Fruit fly (Drosophila melanogaster) Kc167 (cell line): ENCODE results near the gene CG14618.

ENCODE experiments used
- Myc ChIP-seq: fragments of >200 bp; optimal IDR thresholded peaks from 2 replicates; lab custom pipeline; 2017; ENCODE audit warnings: missing external identifiers
- Sin3A ChIP-seq: fragments of >200 bp; optimal IDR thresholded peaks from 2 replicates; lab custom pipeline; 2018; ENCODE audit warnings: missing external identifiers
- h ChIP-seq: fragments of >200 bp; optimal IDR thresholded peaks from 3 replicates; lab custom pipeline; 2018; ENCODE audit warnings: missing external identifiers
- insv ChIP-seq: fragments of >200 bp; optimal IDR thresholded peaks from 3 replicates; lab custom pipeline; 2018; ENCODE audit warnings: missing external identifiers
- psq ChIP-seq: fragments of >200 bp; optimal IDR thresholded peaks from 2 replicates; lab custom pipeline; 2017; ENCODE audit warnings: missing external identifiers
- ttk ChIP-seq: sonication (Bioruptor generic); optimal IDR thresholded peaks from 2 replicates; lab custom pipeline; 2017; ENCODE audit warnings: missing external identifiers

CG14618 gene

DNA sequence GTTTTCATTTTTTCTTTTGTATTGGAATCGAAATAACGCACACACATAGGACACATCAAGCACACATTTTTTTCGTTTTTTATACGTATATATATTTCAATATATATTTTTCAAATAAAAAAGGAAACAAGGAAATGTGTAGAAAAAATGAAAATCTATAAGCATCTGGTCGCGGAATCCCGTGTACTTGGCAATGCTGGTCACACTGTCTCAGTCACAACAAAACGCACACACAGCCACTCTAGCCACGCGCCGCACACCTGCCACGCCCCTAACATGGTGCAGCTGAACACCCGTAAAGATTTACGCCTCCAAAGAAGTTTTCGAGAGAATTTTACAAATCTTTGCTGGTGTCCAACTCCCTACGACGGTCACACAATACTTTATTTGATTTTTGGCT lies 26.1 kb downstream of the CG14618 start:
- no peak for TF ChIP-seq h

DNA sequence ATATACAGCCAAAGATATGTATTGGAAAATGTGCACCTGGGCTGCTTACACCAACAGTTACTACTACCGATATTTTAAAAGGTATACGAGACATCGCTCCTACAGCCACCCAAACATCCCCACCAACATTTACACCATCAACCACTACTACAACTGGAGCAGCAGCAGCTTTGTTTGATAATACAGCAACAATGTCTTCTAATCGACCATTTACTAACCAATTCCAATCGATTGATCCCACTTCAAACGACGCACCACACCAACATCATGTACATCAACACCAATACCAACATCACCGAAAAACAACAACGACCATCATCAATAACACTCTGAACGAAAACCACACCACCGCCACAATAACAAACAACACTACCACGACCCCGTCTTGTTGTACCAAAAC lies 28.7 kb downstream of the CG14618 start:
- TF ChIP-seq Myc: no peak
- no peak for TF ChIP-seq Sin3A (lab: Kevin White, UChicago)
- no peak for TF ChIP-seq psq
- TF ChIP-seq h: no peak
- no peak for TF ChIP-seq ttk (lab: Kevin White, UChicago)
- TF ChIP-seq insv (lab: Kevin White, UChicago): no peak

DNA sequence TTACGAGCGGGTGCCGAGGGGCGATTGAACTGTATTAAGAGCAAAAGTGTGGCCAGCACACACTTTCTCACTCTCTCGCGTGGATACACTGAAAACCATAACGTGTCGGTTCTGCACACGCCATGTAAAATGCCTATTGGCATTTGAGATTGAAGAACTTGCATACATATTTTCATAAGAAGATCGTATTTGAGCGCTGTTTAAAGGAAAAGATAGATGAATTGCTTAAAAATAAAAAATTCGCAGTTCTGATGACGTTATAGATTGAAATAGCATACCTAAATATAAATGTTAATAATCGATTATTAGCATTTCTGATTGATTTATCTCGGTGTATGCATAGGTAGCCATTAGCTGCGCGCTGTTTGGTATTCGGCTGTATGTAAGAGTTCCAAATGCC lies 35.6 kb downstream of the CG14618 start:
- TF ChIP-seq ttk (lab: Kevin White, UChicago): no peak
- TF ChIP-seq insv (lab: Kevin White, UChicago): no peak
- TF ChIP-seq h: no peak
- TF ChIP-seq psq: no peak
- TF ChIP-seq Sin3A (lab: Kevin White, UChicago): no peak
- TF ChIP-seq Myc: no peak

DNA sequence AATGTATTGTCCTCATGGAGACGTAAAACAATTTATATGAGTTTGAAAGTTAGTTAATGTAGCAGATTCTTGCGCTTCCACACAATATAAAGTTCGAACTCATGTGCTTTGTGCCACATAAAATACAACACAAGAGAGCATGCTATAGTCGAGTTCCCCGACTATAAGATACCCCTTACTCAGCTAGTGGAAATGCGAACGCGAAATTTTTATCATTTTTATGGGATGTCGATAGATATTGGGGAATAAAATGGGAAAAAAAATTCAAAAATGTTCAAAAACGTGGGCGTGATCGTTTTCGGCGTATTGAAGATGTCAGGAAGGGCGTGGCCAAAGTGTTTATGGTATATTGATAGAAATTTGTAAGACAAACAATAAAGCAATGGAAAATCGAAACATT lies 37.3 kb downstream of the CG14618 start:
- TF ChIP-seq Sin3A (lab: Kevin White, UChicago) (no peak), insv (lab: Kevin White, UChicago) (no peak), Myc (no peak), h (no peak), psq (no peak)

DNA sequence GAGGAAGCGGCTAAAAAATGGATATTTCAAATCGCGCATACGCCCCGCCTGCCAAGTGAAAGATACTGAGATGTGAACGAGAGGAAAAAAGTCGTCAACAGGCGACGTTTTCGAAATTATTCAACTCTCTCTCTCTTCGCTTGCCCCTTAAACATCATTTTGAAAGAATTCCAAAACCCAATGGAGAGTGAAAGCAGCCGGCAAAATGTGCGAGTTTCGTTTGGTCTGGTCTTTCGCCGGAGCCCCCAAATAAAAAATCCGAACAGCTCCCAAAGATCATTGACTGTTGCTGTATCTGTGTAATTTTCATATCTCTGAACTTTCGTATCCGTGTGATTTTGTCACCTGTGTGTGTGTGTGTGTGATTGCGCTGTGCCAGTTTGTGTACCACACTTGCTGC lies 38.6 kb downstream of the CG14618 start:
- TF ChIP-seq insv (lab: Kevin White, UChicago) (no peak), h (no peak), psq (no peak), ttk (lab: Kevin White, UChicago) (no peak), Myc (no peak), Sin3A (lab: Kevin White, UChicago) (no peak)

DNA sequence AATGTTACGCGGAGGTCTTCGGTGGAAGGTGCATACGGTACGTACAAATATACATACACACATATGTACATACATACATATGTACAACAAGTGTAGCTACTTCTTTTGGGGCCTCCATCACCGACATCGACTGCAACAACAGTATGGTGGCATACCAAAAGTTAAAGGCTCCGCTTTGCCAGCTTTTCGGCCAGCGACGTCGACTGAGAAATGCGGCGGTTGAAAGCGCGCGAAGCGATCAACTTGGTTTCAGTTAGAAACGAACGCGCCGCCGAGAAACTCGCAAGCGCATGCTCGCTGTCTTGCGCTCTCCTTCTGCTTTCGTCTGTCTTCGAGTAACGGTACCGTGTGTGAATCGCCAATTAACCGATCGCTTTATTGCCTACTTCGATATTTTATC lies 41.5 kb downstream of the CG14618 start, which contains the start of gene CG17600:
Gene CG17600 (plus strand): TSS at position 250 of the 400 bp plus-strand sequence.
- TF ChIP-seq ttk (lab: Kevin White, UChicago) (no peak), Myc (no peak), h (no peak), insv (lab: Kevin White, UChicago) (no peak), psq (no peak), Sin3A (lab: Kevin White, UChicago) (no peak)
